Worm (Caenorhabditis elegans) whole organism, L3 larva: Measurements from ENCODE around the gene srj-53.

Experiments used
- R02D3.7 ChIP-seq: fragments of 150-350 bp; optimal IDR thresholded peaks from 2 replicates; lab custom pipeline; 2014; ENCODE audit warnings: missing biosample characterization, missing genetic modification characterization
- ZK546.5 ChIP-seq: sonication (generic microtip); optimal IDR thresholded peaks from 2 replicates; lab custom pipeline; 2017; ENCODE audit warnings: missing biosample characterization, missing genetic modification characterization
- ama-1 ChIP-seq: fragments of 150-350 bp; optimal IDR thresholded peaks from 2 replicates; lab custom pipeline; 2018
- ceh-16 ChIP-seq: sonication (generic microtip); optimal IDR thresholded peaks from 2 replicates; lab custom pipeline; 2017; ENCODE audit warnings: missing biosample characterization, missing genetic modification characterization
- ceh-28 ChIP-seq: fragments of 150-350 bp; optimal IDR thresholded peaks from 2 replicates; lab custom pipeline; 2014; ENCODE audit warnings: missing biosample characterization, missing genetic modification reagents, missing genetic modification characterization
- ceh-82 ChIP-seq: fragments of 150-350 bp; optimal IDR thresholded peaks from 2 replicates; lab custom pipeline; 2014; ENCODE audit warnings: missing biosample characterization, missing genetic modification characterization
- daf-12 ChIP-seq: fragments of 150-350 bp; optimal IDR thresholded peaks from 2 replicates; lab custom pipeline; 2014; ENCODE audit warnings: missing biosample characterization, missing genetic modification reagents, missing genetic modification characterization
- egl-27 ChIP-seq: sonication (generic microtip); optimal IDR thresholded peaks from 4 replicates; lab custom pipeline; 2017; ENCODE audit warnings: missing biosample characterization, missing genetic modification reagents, missing genetic modification characterization
- egl-5 ChIP-seq: fragments of 150-350 bp; optimal IDR thresholded peaks from 2 replicates; lab custom pipeline; 2017; ENCODE audit warnings: missing biosample characterization, missing genetic modification reagents, missing genetic modification characterization, inconsistent platforms
- elt-2 ChIP-seq: sonication (generic microtip); optimal IDR thresholded peaks from 2 replicates; lab custom pipeline; 2016; ENCODE audit warnings: missing genetic modification reagents, mild to moderate bottlenecking, missing genetic modification characterization, missing compliant biosample characterization
- elt-3 ChIP-seq, 3 experiments: fragments of 150-350 bp in 1 of 3; sonication (generic microtip) in 2 of 3; optimal IDR thresholded peaks; 2 replicates in 2 of 3; 4 replicates in 1 of 3; lab custom pipeline; 2014 to 2017; ENCODE audit warnings: missing biosample characterization in 3 of 3, missing genetic modification characterization in 3 of 3
- eor-1 ChIP-seq, 2 experiments: fragments of 150-350 bp; optimal IDR thresholded peaks; 2 replicates each; lab custom pipeline; 2014 to 2018; ENCODE audit warnings: missing biosample characterization in 2 of 2, missing genetic modification characterization in 2 of 2
- fkh-10 ChIP-seq: sonication (generic microtip); optimal IDR thresholded peaks from 2 replicates; lab custom pipeline; 2017; ENCODE audit warnings: missing biosample characterization, missing genetic modification reagents, missing genetic modification characterization
- fkh-2 ChIP-seq: fragments of 150-350 bp; optimal IDR thresholded peaks from 2 replicates; lab custom pipeline; 2014; ENCODE audit warnings: missing biosample characterization, missing genetic modification reagents, missing genetic modification characterization
- hmg-11 ChIP-seq: sonication (generic microtip); optimal IDR thresholded peaks from 2 replicates; lab custom pipeline; 2016; ENCODE audit warnings: missing genetic modification characterization, missing compliant biosample characterization
- jun-1 ChIP-seq: fragments of 150-350 bp; optimal IDR thresholded peaks from 2 replicates; lab custom pipeline; 2014; ENCODE audit warnings: missing biosample characterization, missing genetic modification reagents, missing genetic modification characterization
- lin-15B ChIP-seq: fragments of 150-350 bp; optimal IDR thresholded peaks from 2 replicates; lab custom pipeline; 2014; ENCODE audit warnings: missing biosample characterization, missing genetic modification characterization
- lin-39 ChIP-seq: fragments of 150-350 bp; optimal IDR thresholded peaks from 2 replicates; lab custom pipeline; 2018; ENCODE audit warnings: missing biosample characterization, missing genetic modification reagents, missing genetic modification characterization
- lsy-12 ChIP-seq: sonication (generic microtip); optimal IDR thresholded peaks from 2 replicates; lab custom pipeline; 2016; ENCODE audit warnings: mild to moderate bottlenecking, missing genetic modification characterization, missing compliant biosample characterization
- nfya-1 ChIP-seq: sonication (generic microtip); optimal IDR thresholded peaks from 2 replicates; lab custom pipeline; 2017; ENCODE audit warnings: missing genetic modification characterization, mild to moderate bottlenecking, missing compliant biosample characterization, antibody characterized with exemption, moderate library complexity; ENCODE audit not compliant: insufficient read depth
- nhr-11 ChIP-seq: fragments of 150-350 bp; optimal IDR thresholded peaks from 2 replicates; lab custom pipeline; 2014; ENCODE audit warnings: missing biosample characterization, missing genetic modification characterization
- nhr-12 ChIP-seq: fragments of 150-350 bp; optimal IDR thresholded peaks from 2 replicates; lab custom pipeline; 2014; ENCODE audit warnings: missing biosample characterization, missing genetic modification characterization
- nhr-23 ChIP-seq: fragments of 150-350 bp; optimal IDR thresholded peaks from 2 replicates; lab custom pipeline; 2014; ENCODE audit warnings: missing biosample characterization, missing genetic modification reagents, missing genetic modification characterization
- nhr-237 ChIP-seq: fragments of 150-350 bp; optimal IDR thresholded peaks from 2 replicates; lab custom pipeline; 2014; ENCODE audit warnings: missing biosample characterization, missing genetic modification characterization
- nhr-25 ChIP-seq: sonication (generic microtip); optimal IDR thresholded peaks from 2 replicates; lab custom pipeline; 2017; ENCODE audit warnings: missing biosample characterization, missing genetic modification characterization
- nhr-28 ChIP-seq: fragments of 150-350 bp; optimal IDR thresholded peaks from 2 replicates; lab custom pipeline; 2014; ENCODE audit warnings: missing biosample characterization, missing genetic modification characterization
- nhr-43 ChIP-seq: sonication (generic microtip); optimal IDR thresholded peaks from 2 replicates; lab custom pipeline; 2016; ENCODE audit warnings: mild to moderate bottlenecking, missing genetic modification characterization, missing compliant biosample characterization; ENCODE audit not compliant: poor library complexity, severe bottlenecking
- nhr-76 ChIP-seq: fragments of 150-350 bp; sonication (generic microtip); optimal IDR thresholded peaks from 5 replicates; lab custom pipeline; 2014; ENCODE audit warnings: missing biosample characterization, missing genetic modification characterization
- pha-4 ChIP-seq: fragments of 150-350 bp; optimal IDR thresholded peaks from 2 replicates; lab custom pipeline; 2014; ENCODE audit warnings: missing biosample characterization, missing genetic modification reagents, missing genetic modification characterization
- pqm-1 ChIP-seq: fragments of 150-350 bp; optimal IDR thresholded peaks from 2 replicates; lab custom pipeline; 2017; ENCODE audit warnings: missing biosample characterization, missing genetic modification characterization, inconsistent platforms
- sea-2 ChIP-seq: fragments of 150-350 bp; sonication (generic microtip); optimal IDR thresholded peaks from 4 replicates; lab custom pipeline; 2014; ENCODE audit warnings: missing biosample characterization, missing genetic modification reagents, missing genetic modification characterization
- snpc-4 ChIP-seq: fragments of 150-350 bp; optimal IDR thresholded peaks from 2 replicates; lab custom pipeline; 2014; ENCODE audit warnings: missing biosample characterization, missing genetic modification characterization
- unc-39 ChIP-seq: sonication (generic microtip); optimal IDR thresholded peaks from 4 replicates; lab custom pipeline; 2017; ENCODE audit warnings: missing biosample characterization, missing genetic modification characterization
- zag-1 ChIP-seq: fragments of 150-350 bp; optimal IDR thresholded peaks from 2 replicates; lab custom pipeline; 2014; ENCODE audit warnings: missing biosample characterization, missing genetic modification characterization
- ztf-11 ChIP-seq: fragments of 150-350 bp; optimal IDR thresholded peaks from 2 replicates; lab custom pipeline; 2014; ENCODE audit warnings: missing biosample characterization, missing genetic modification characterization
- ztf-4 ChIP-seq: fragments of 150-350 bp; optimal IDR thresholded peaks from 2 replicates; lab custom pipeline; 2014; ENCODE audit warnings: missing biosample characterization, missing genetic modification characterization

Gene srj-53

DNA sequence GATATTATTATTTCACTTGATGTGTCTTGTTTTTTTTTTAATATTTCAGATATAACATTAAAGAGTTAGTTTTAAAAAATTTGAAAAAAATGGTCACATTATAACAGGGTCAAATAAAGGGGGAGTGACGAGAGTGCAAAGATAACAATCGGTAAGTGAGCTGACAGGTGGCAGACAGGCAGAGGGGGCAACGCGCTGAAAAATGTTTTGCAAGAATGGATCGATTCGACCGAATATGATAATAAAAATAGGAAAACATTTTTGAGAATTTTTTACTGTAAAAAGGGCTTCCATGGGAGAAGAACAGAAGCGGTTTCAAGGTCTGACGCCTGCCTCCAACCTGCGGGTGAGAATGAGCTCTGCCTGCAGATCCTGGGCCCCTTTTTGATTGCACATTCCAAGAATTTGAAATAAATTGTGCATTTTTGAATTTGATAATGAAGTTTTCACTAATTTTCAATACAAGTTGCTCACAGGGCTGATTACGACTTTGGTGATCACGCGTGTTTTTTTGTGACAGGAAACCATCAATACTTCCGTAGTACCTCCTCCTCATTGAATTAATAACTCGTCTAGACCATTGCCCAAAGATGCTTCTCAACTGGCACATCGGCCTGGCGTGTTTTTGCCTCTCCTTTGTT lies 5.1 kb upstream of the srj-53 start, which contains the start of the genes ugt-29 and srx-5:
Gene ugt-29, minus strand, starts transcription at position 101 of the 641 bp plus-strand sequence.
Gene srx-5, plus strand, starts transcription at position 591 of the 641 bp plus-strand sequence.
- no peak for TF ChIP-seq eor-1 (tag; optimal IDR thresholded peaks at IDR 0.05; lab: Kevin White, UChicago)
- TF ChIP-seq pqm-1 (tag; lab: Kevin White, UChicago), result no peak
- no peak for TF ChIP-seq ceh-28 (tag; lab: Kevin White, UChicago)
- TF ChIP-seq unc-39, result no peak
- TF ChIP-seq nhr-28 (tag; lab: Kevin White, UChicago), result no peak
- no peak for TF ChIP-seq nhr-43
- TF ChIP-seq daf-12 (tag; lab: Kevin White, UChicago), result no peak
- no peak for TF ChIP-seq elt-2
- TF ChIP-seq egl-27 (tag; lab: Kevin White, UChicago), result no peak
- no peak for TF ChIP-seq egl-5 (tag; lab: Kevin White, UChicago)
- TF ChIP-seq nhr-237 (tag; lab: Kevin White, UChicago), result no peak
- no peak for TF ChIP-seq jun-1 (tag; lab: Kevin White, UChicago)
- TF ChIP-seq lsy-12 (tag; lab: Kevin White, UChicago), result no peak
- no peak for TF ChIP-seq ceh-16 (tag; lab: Kevin White, UChicago)
- no peak for TF ChIP-seq ama-1 (lab: Kevin White, UChicago)
- no peak for TF ChIP-seq nhr-12 (tag; lab: Kevin White, UChicago)
- TF ChIP-seq nhr-76 (tag; lab: Kevin White, UChicago), result no peak
- no peak for TF ChIP-seq fkh-10 (GFP tag; lab: Kevin White, UChicago)
- TF ChIP-seq snpc-4 (tag; lab: Kevin White, UChicago), result no peak
- TF ChIP-seq zag-1 (tag; lab: Kevin White, UChicago), result no peak

DNA sequence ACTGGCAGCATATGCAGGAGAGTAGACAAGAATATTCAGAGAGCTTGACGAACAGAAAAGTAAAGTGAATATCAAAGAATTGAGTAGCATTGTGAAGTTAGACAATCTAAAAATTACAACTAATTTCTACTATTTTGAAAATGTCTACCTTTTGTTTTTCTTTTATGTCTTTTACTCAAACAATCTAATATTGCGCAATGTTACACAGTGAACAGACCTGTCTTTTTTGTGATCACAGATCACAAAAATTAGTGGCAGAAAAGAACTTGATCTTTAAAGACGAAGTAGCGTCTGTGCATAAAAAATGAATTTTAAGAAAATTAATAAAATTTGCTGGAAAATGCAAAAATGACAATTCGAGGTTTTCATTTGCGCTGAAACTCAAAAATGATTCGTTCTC lies 4.5 kb upstream of the srj-53 start:
- no peak for TF ChIP-seq hmg-11 (tag; lab: Kevin White, UChicago)
- no peak for TF ChIP-seq nhr-25
- no peak for TF ChIP-seq ZK546.5 (tag; lab: Kevin White, UChicago)
- TF ChIP-seq ztf-4, result no peak
- TF ChIP-seq nhr-43, result no peak
- no peak for TF ChIP-seq sea-2 (GFP tag; lab: Kevin White, UChicago)
- no peak for TF ChIP-seq snpc-4 (tag; lab: Kevin White, UChicago)
- no peak for TF ChIP-seq R02D3.7 (tag; lab: Kevin White, UChicago)
- TF ChIP-seq nhr-11 (tag; lab: Kevin White, UChicago), result no peak
- no peak for TF ChIP-seq nhr-12 (tag; lab: Kevin White, UChicago)
- no peak for TF ChIP-seq ztf-11
- TF ChIP-seq lin-15B (tag; lab: Kevin White, UChicago), result no peak
- no peak for TF ChIP-seq nhr-23 (tag; lab: Kevin White, UChicago)
- no peak for TF ChIP-seq pha-4 (tag; lab: Kevin White, UChicago)
- TF ChIP-seq daf-12 (tag; lab: Kevin White, UChicago), result no peak
- TF ChIP-seq fkh-2 (tag; lab: Kevin White, UChicago), result no peak
- TF ChIP-seq eor-1 (tag; optimal IDR thresholded peaks at IDR 0.05; lab: Kevin White, UChicago), result no peak
- no peak for TF ChIP-seq nfya-1
- TF ChIP-seq lsy-12 (tag; lab: Kevin White, UChicago), result no peak

DNA sequence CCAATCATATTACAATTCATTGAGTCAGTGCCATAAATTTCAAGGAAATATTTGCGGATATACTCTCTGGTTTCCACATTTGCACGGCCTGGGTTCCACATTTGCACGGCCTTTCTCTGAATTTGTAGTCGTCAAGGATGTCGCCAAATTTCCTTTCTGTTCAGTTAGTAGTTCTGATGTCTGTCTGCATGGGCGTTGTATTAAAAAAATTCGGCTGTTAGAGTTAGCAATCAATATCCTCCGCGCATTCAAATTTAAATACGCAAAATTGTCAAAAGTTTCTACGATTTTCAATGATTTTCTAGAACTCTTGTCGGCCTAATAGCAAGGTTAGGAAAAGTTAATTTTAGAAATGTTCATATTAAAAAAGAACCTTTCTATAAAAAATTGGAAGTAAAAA lies 1.4 kb upstream of the srj-53 start, which contains the start of gene srj-52:
Gene srj-52, minus strand, starts transcription at position 101 of the 400 bp plus-strand sequence.
- no peak for TF ChIP-seq lin-15B (tag; lab: Kevin White, UChicago)
- no peak for TF ChIP-seq hmg-11 (tag; lab: Kevin White, UChicago)
- no peak for TF ChIP-seq elt-3 (tag; optimal IDR thresholded peaks at IDR 0.05; lab: Kevin White, UChicago)
- TF ChIP-seq lin-39, result no peak

- TF ChIP-seq ceh-82 (tag; lab: Kevin White, UChicago) (no peak), fkh-10 (GFP tag; lab: Kevin White, UChicago) (no peak), elt-3 (tag; optimal IDR thresholded peaks at IDR 0.05; lab: Kevin White, UChicago) (no peak)
These were observed 1.7 kb downstream of the srj-53 start, which contains the start of gene srx-4 for ce11 chrV:692720-693422. Gene srx-4 (minus strand): TSS chrV:692770.
